Fruit fly (Drosophila melanogaster): ENCODE data around the gene CG8132.
A peak's percentile ranks its signal among the peaks of the same experiment; 100 is the strongest.

CG8132 gene

dm6 chr3R:9393542-9394025, 7.7 kb upstream of the CG8132 start (continued):
- no peak for TF ChIP-seq pzg (GFP tag; optimal IDR thresholded peaks at IDR 0.05)
- TF ChIP-seq dpn (GFP tag; optimal IDR thresholded peaks at IDR 0.05) = peak; percentile 11 to 66

DNA sequence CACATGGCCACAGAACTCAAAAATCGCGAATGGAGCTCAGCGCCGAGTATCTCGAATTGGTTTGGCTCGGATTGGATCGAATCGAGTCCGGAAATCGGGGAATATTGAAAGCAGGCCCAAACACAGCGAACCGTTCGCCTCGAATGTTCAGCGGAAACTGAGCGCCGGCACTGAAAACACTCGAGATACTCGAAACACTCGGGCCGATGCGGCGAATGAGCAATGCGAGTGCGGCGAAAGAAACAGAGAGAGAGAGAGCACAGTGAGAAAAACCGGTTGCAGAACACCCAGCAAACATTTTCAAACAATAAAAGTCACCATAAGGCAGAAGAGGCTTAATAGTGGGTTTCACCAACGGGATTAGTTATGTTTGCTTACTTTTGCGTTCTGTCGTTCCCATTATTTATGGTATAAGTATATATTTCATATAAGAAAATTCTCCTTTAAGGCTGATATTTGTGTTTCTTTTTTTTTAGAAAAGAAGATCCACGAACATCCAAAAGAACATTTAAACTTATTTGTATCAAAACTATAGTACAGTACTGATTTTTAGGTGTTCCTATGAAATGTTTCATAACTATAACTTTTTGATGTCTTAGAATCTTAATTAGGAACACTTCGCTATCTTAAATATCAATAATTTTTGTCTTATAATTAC, 6.8 kb upstream of the CG8132 start, which contains the start of gene FER:
TSS of gene FER (minus strand) at position 162 of the 658 bp plus-strand sequence.
- TF ChIP-seq CG43689 (GFP tag; IDR thresholded peaks at IDR 0.05) = no peak
- TF ChIP-seq otp (GFP tag; IDR thresholded peaks at IDR 0.05) = peak; percentile 57; the same call in 2 of the 3 replicates
- TF ChIP-seq nau (GFP tag; optimal IDR thresholded peaks at IDR 0.05) = peak; percentile 13
- TF ChIP-seq Deaf1 (tag; optimal IDR thresholded peaks at IDR 0.05) = peak; percentile 83
- peak; percentile 11 for TF ChIP-seq CG18262 (tag; optimal IDR thresholded peaks at IDR 0.05)
- peak; percentile 24 for TF ChIP-seq CG11723 (GFP tag; optimal IDR thresholded peaks at IDR 0.05)
- TF ChIP-seq CG10543 (GFP tag; optimal IDR thresholded peaks at IDR 0.05) = peak; percentile 72
- peak; percentile 28; the same call in 1 of the 2 replicates for TF ChIP-seq MBD-R2 (GFP tag; IDR thresholded peaks at IDR 0.05)
- TF ChIP-seq lab (GFP tag; optimal IDR thresholded peaks at IDR 0.05) = peak; percentile 62
- 0 out of 2 replicates have a peak, but pooled peaks have one; percentile 12 for TF ChIP-seq dati (GFP tag; IDR thresholded peaks at IDR 0.05)
- TF ChIP-seq gcm2 (GFP tag; optimal IDR thresholded peaks at IDR 0.05) = no peak
- TF ChIP-seq Med (GFP tag) = peak; percentile 94
- TF ChIP-seq Scr (GFP tag; IDR thresholded peaks at IDR 0.05; ENCODE audit: partially characterized antibody) = peak; percentile 52
- TF ChIP-seq CG13287 (GFP tag; IDR thresholded peaks at IDR 0.05; ENCODE audit: partially characterized antibody) = peak; percentile 70
- TF ChIP-seq B-H2 (GFP tag; optimal IDR thresholded peaks at IDR 0.05) = peak; percentile 43
- TF ChIP-seq Vsx1 (GFP tag; optimal IDR thresholded peaks at IDR 0.05) = peak; percentile 12
- peak; percentile 82; the same call in 1 of the 2 replicates for TF ChIP-seq CG42726 (GFP tag; IDR thresholded peaks at IDR 0.05; ENCODE audit: partially characterized antibody)
- TF ChIP-seq Abd-B (GFP tag; optimal IDR thresholded peaks at IDR 0.05) = no peak
- peak; percentile 99 for TF ChIP-seq z (GFP tag; IDR thresholded peaks at IDR 0.05)
- peak; percentile 47; the same call in 1 of the 3 replicates for TF ChIP-seq vnd (GFP tag; IDR thresholded peaks at IDR 0.05; ENCODE audit: partially characterized antibody)
- TF ChIP-seq wdn (GFP tag; IDR thresholded peaks at IDR 0.05) = 0 out of 2 replicates have a peak, but pooled peaks have one; percentile 41
- peak; percentile 74; the same call in 1 of the 2 replicates for TF ChIP-seq amos (GFP tag; IDR thresholded peaks at IDR 0.05; ENCODE audit: partially characterized antibody)
- TF ChIP-seq Xrp1 (GFP tag; IDR thresholded peaks at IDR 0.05) = peak; percentile 33; the same call in 1 of the 2 replicates
- peak; percentile 31 for TF ChIP-seq CG10979 (tag; optimal IDR thresholded peaks at IDR 0.05)
- TF ChIP-seq chif (GFP tag; optimal IDR thresholded peaks at IDR 0.05) = peak in 1 of 2 experiments; percentile 12
- peak; percentile 11 for TF ChIP-seq grau (tag; optimal IDR thresholded peaks at IDR 0.05)
- peak; percentile 63; the same call in 2 of the 3 replicates for TF ChIP-seq so (GFP tag; IDR thresholded peaks at IDR 0.05)
- peak in 1 of 2 experiments; percentile 47 for TF ChIP-seq insv (GFP tag; optimal IDR thresholded peaks at IDR 0.05)
- TF ChIP-seq CG34224 (GFP tag; IDR thresholded peaks at IDR 0.05; ENCODE audit: partially characterized antibody) = peak; percentile 68; the same call in 1 of the 3 replicates
- peak; percentile 80 for TF ChIP-seq gro (GFP tag; optimal IDR thresholded peaks at IDR 0.05)
- peak; percentile 45; the same call in 1 of the 2 replicates for TF ChIP-seq HLH3B (GFP tag; IDR thresholded peaks at IDR 0.05)
- TF ChIP-seq Dip2 (GFP tag; IDR thresholded peaks at IDR 0.05) = no peak
- TF ChIP-seq CG7786 (GFP tag; optimal IDR thresholded peaks at IDR 0.05) = peak; percentile 22
- peak in 1 of 2 experiments; percentile 84 for TF ChIP-seq Eip74EF (GFP tag; optimal IDR thresholded peaks at IDR 0.05)
- TF ChIP-seq sug (tag; optimal IDR thresholded peaks at IDR 0.05) = peak; percentile 39
- TF ChIP-seq da (GFP tag; optimal IDR thresholded peaks at IDR 0.05) = no peak
- no peak for TF ChIP-seq repo (GFP tag; optimal IDR thresholded peaks at IDR 0.05)
- TF ChIP-seq CG9932 (GFP tag; IDR thresholded peaks at IDR 0.05) = peak; percentile 32; the same call in 1 of the 2 replicates
- peak; percentile 63 for TF ChIP-seq Asciz (GFP tag; optimal IDR thresholded peaks at IDR 0.05)
- no peak for TF ChIP-seq al (GFP tag; IDR thresholded peaks at IDR 0.05)
- peak; percentile 1 for TF ChIP-seq CG3995 (GFP tag; optimal IDR thresholded peaks at IDR 0.05)
- peak; percentile 39 for TF ChIP-seq Hmr (GFP tag; optimal IDR thresholded peaks at IDR 0.05)
- TF ChIP-seq MESR4 (GFP tag; optimal IDR thresholded peaks at IDR 0.05) = peak; percentile 2
